Fruit fly (Drosophila melanogaster): ENCODE results near the gene CG12012.

The CG12012 gene

dm6 chr3L:3376551-3376950 is at the start of gene CG12012:
CG12012 (plus strand) TSS chr3L:3376757.
- no peak for TF ChIP-seq GATAd (GFP tag; optimal IDR thresholded peaks at IDR 0.05)
- TF ChIP-seq br (GFP tag; optimal IDR thresholded peaks at IDR 0.05): peak; percentile 47

- TF ChIP-seq Jra (GFP tag; optimal IDR thresholded peaks at IDR 0.05) (no peak), GATAd (GFP tag; optimal IDR thresholded peaks at IDR 0.05) (no peak), sage (GFP tag; optimal IDR thresholded peaks at IDR 0.05) (no peak), tai (GFP tag; optimal IDR thresholded peaks at IDR 0.05) (no peak)
Observed at dm6 chr3L:3328771-3329170, 47.8 kb upstream of the CG12012 start, which contains the start of gene Strip. Strip (minus strand) TSS chr3L:3328871.

- TF ChIP-seq N (GFP tag; optimal IDR thresholded peaks at IDR 0.05) (no peak), HLH106 (tag; optimal IDR thresholded peaks at IDR 0.05) (no peak)
Observed at dm6 chr3L:3329763-3330162, 46.8 kb upstream of the CG12012 start, which contains the start of gene CG14961. CG14961 (plus strand) TSS chr3L:3330063.

dm6 chr3L:3334784-3335183 is 41.8 kb upstream of the CG12012 start, which contains the start of gene CG14969:
CG14969 (minus strand) TSS chr3L:3334978.
- peak; percentile 96 for TF ChIP-seq Dif (GFP tag; optimal IDR thresholded peaks at IDR 0.05; ENCODE audit: partially characterized antibody)
- peak; percentile 99 for TF ChIP-seq Vsx2 (GFP tag; optimal IDR thresholded peaks at IDR 0.05; ENCODE audit: partially characterized antibody)
- TF ChIP-seq CG32264 (GFP tag; optimal IDR thresholded peaks at IDR 0.05): no peak
- TF ChIP-seq Dfd (GFP tag; optimal IDR thresholded peaks at IDR 0.05): no peak
- peak; percentile 3 for TF ChIP-seq Hr83 (GFP tag; optimal IDR thresholded peaks at IDR 0.05; ENCODE audit: poor library complexity, severe bottlenecking)
- TF ChIP-seq foxo (GFP tag; optimal IDR thresholded peaks at IDR 0.05): peak in 1 of 2 experiments; percentile 32
- peak; percentile 57 to 68 for TF ChIP-seq dl (GFP tag; optimal IDR thresholded peaks at IDR 0.05; ENCODE audit: insufficient read depth in 1 of 2, partially characterized antibody in 2 of 2)

- TF ChIP-seq pan (optimal IDR thresholded peaks at IDR 0.05) (no peak), Dif (GFP tag; optimal IDR thresholded peaks at IDR 0.05; ENCODE audit: partially characterized antibody) (no peak), HLH106 (tag; optimal IDR thresholded peaks at IDR 0.05) (no peak), sage (GFP tag; optimal IDR thresholded peaks at IDR 0.05) (no peak), CG9705 (GFP tag; optimal IDR thresholded peaks at IDR 0.05) (no peak), tai (GFP tag; optimal IDR thresholded peaks at IDR 0.05) (no peak), Myc (optimal IDR thresholded peaks at IDR 0.05) (no peak), dl (GFP tag; optimal IDR thresholded peaks at IDR 0.05; ENCODE audit: insufficient read depth in 1 of 2, partially characterized antibody in 2 of 2) (no peak), Hr83 (GFP tag; optimal IDR thresholded peaks at IDR 0.05; ENCODE audit: poor library complexity, severe bottlenecking) (no peak), psq (GFP tag; optimal IDR thresholded peaks at IDR 0.05) (no peak), GATAd (GFP tag; optimal IDR thresholded peaks at IDR 0.05) (no peak), usp (GFP tag; optimal IDR thresholded peaks at IDR 0.05) (no peak), CG32264 (GFP tag; optimal IDR thresholded peaks at IDR 0.05) (no peak), Abd-B (GFP tag; optimal IDR thresholded peaks at IDR 0.05) (no peak), N (GFP tag; optimal IDR thresholded peaks at IDR 0.05) (no peak), ey (GFP tag; optimal IDR thresholded peaks at IDR 0.05) (no peak), Jra (GFP tag; optimal IDR thresholded peaks at IDR 0.05) (no peak), Hr78 (GFP tag; optimal IDR thresholded peaks at IDR 0.05) (no peak)
Observed at dm6 chr3L:3335688-3336087, 40.9 kb upstream of the CG12012 start, which contains the start of gene Drsl1. Drsl1 (minus strand) TSS chr3L:3335788.

- TF ChIP-seq Hr83 (GFP tag; optimal IDR thresholded peaks at IDR 0.05; ENCODE audit: poor library complexity, severe bottlenecking) (peak; percentile 67), OdsH (GFP tag; optimal IDR thresholded peaks at IDR 0.05) (no peak), rgr (GFP tag; optimal IDR thresholded peaks at IDR 0.05) (peak; percentile 19), Mio (GFP tag; optimal IDR thresholded peaks at IDR 0.05) (no peak), Vsx2 (GFP tag; optimal IDR thresholded peaks at IDR 0.05; ENCODE audit: partially characterized antibody) (peak; percentile 52), brk (GFP tag; optimal IDR thresholded peaks at IDR 0.05) (no peak), jim (GFP tag; optimal IDR thresholded peaks at IDR 0.05) (peak; percentile 80), Rel (GFP tag; optimal IDR thresholded peaks at IDR 0.05) (no peak), Rel (tag; optimal IDR thresholded peaks at IDR 0.05) (peak; percentile 27), dl (GFP tag; optimal IDR thresholded peaks at IDR 0.05; ENCODE audit: insufficient read depth in 1 of 2, partially characterized antibody in 2 of 2) (no peak), foxo (GFP tag; optimal IDR thresholded peaks at IDR 0.05) (no peak), br (GFP tag; optimal IDR thresholded peaks at IDR 0.05) (no peak), h (GFP tag; optimal IDR thresholded peaks at IDR 0.05) (peak; percentile 13), pan (optimal IDR thresholded peaks at IDR 0.05) (no peak), N (GFP tag; optimal IDR thresholded peaks at IDR 0.05) (no peak), Dif (GFP tag; optimal IDR thresholded peaks at IDR 0.05; ENCODE audit: partially characterized antibody) (peak; percentile 59), CG9705 (GFP tag; optimal IDR thresholded peaks at IDR 0.05) (no peak), sv (GFP tag; optimal IDR thresholded peaks at IDR 0.05) (peak; percentile 19), dsf (GFP tag; optimal IDR thresholded peaks at IDR 0.05; ENCODE audit: borderline replicate concordance) (no peak), psq (GFP tag; optimal IDR thresholded peaks at IDR 0.05) (no peak), fru (GFP tag; optimal IDR thresholded peaks at IDR 0.05) (no peak), sage (GFP tag; optimal IDR thresholded peaks at IDR 0.05) (no peak), Sp1 (GFP tag; optimal IDR thresholded peaks at IDR 0.05) (peak; percentile 47), lola (GFP tag; optimal IDR thresholded peaks at IDR 0.05) (no peak), HLH106 (tag; optimal IDR thresholded peaks at IDR 0.05) (peak; percentile 23), Abd-B (GFP tag; optimal IDR thresholded peaks at IDR 0.05) (no peak), usp (GFP tag; optimal IDR thresholded peaks at IDR 0.05) (no peak)
Observed at dm6 chr3L:3336368-3337164, 40.0 kb upstream of the CG12012 start, which contains the start of the genes Drsl6 and kst. Drsl6 (minus strand) TSS chr3L:3336418. kst (plus strand) TSS chr3L:3336860.
